Worm (Caenorhabditis elegans) whole organism, L2 larva: ENCODE data around the gene C15B12.3.

ENCODE experiments used
- C34F6.9 ChIP-seq: fragments of 150-350 bp; optimal IDR thresholded peaks from 2 replicates; lab custom pipeline; 2014; ENCODE audit warnings: missing biosample characterization, missing genetic modification characterization
- F13H6.1 ChIP-seq: sonication (generic microtip); optimal IDR thresholded peaks from 2 replicates; lab custom pipeline; 2016; ENCODE audit warnings: missing genetic modification characterization, missing compliant biosample characterization
- Y55F3AM.14 ChIP-seq: fragments of 200-800 bp; sonication (Bioruptor generic); optimal IDR thresholded peaks from 2 replicates; lab custom pipeline; 2018; ENCODE audit warnings: mild to moderate bottlenecking, missing genetic modification characterization, missing compliant biosample characterization
- ZK546.5 ChIP-seq: sonication (generic microtip); optimal IDR thresholded peaks from 2 replicates; lab custom pipeline; 2017; ENCODE audit warnings: missing biosample characterization, missing genetic modification characterization
- alr-1 ChIP-seq: fragments of 150-350 bp; optimal IDR thresholded peaks from 2 replicates; lab custom pipeline; 2014; ENCODE audit warnings: missing biosample characterization, missing genetic modification characterization
- ama-1 ChIP-seq: fragments of 150-350 bp; optimal IDR thresholded peaks from 2 replicates; lab custom pipeline; 2018; ENCODE audit warnings: inconsistent platforms
- ceh-16 ChIP-seq: fragments of 150-350 bp; optimal IDR thresholded peaks from 2 replicates; lab custom pipeline; 2014; ENCODE audit warnings: missing biosample characterization, missing genetic modification characterization
- ceh-82 ChIP-seq: fragments of 150-350 bp; optimal IDR thresholded peaks from 2 replicates; lab custom pipeline; 2014; ENCODE audit warnings: missing biosample characterization, missing genetic modification characterization
- crh-2 ChIP-seq: sonication (generic microtip); optimal IDR thresholded peaks from 2 replicates; lab custom pipeline; 2017; ENCODE audit warnings: missing biosample characterization, missing genetic modification characterization
- dmd-4 ChIP-seq: sonication (generic microtip); optimal IDR thresholded peaks from 2 replicates; lab custom pipeline; 2017; ENCODE audit warnings: missing biosample characterization, missing genetic modification characterization
- egl-27 ChIP-seq: sonication (generic microtip); optimal IDR thresholded peaks from 3 replicates; lab custom pipeline; 2017; ENCODE audit warnings: missing biosample characterization, missing genetic modification reagents, missing genetic modification characterization
- elt-1 ChIP-seq: fragments of 150-350 bp; optimal IDR thresholded peaks from 2 replicates; lab custom pipeline; 2014; ENCODE audit warnings: missing biosample characterization, missing genetic modification characterization
- elt-3 ChIP-seq: sonication (generic microtip); optimal IDR thresholded peaks from 2 replicates; lab custom pipeline; 2017; ENCODE audit warnings: missing biosample characterization, missing genetic modification characterization
- fos-1 ChIP-seq: fragments of 150-350 bp; optimal IDR thresholded peaks from 2 replicates; lab custom pipeline; 2014; ENCODE audit warnings: missing biosample characterization, missing genetic modification characterization
- gmeb-1 ChIP-seq: fragments of 150-350 bp; optimal IDR thresholded peaks from 2 replicates; lab custom pipeline; 2014; ENCODE audit warnings: missing biosample characterization, missing genetic modification characterization
- lin-11 ChIP-seq: fragments of 150-350 bp; sonication (generic microtip); optimal IDR thresholded peaks from 2 replicates; lab custom pipeline; 2014; ENCODE audit warnings: missing biosample characterization, missing genetic modification characterization, inconsistent platforms, mixed read lengths
- lin-13 ChIP-seq: fragments of 150-350 bp; optimal IDR thresholded peaks from 2 replicates; lab custom pipeline; 2014; ENCODE audit warnings: missing biosample characterization, missing genetic modification reagents, missing genetic modification characterization
- lsy-2 ChIP-seq, 2 experiments: fragments of 150-350 bp in 1 of 2; sonication (generic microtip) in 1 of 2; optimal IDR thresholded peaks; 2 replicates each; lab custom pipeline; 2014 to 2017; ENCODE audit warnings: missing biosample characterization in 2 of 2, missing genetic modification characterization in 2 of 2
- mab-5 ChIP-seq: fragments of 150-350 bp; optimal IDR thresholded peaks from 2 replicates; lab custom pipeline; 2014; ENCODE audit warnings: missing biosample characterization, missing genetic modification characterization
- mbf-1 ChIP-seq: sonication (generic microtip); optimal IDR thresholded peaks from 2 replicates; lab custom pipeline; 2017; ENCODE audit warnings: missing biosample characterization, missing genetic modification characterization
- mdl-1 ChIP-seq, 2 experiments: fragments of 150-350 bp in 1 of 2; sonication (generic microtip) in 1 of 2; optimal IDR thresholded peaks; 2 replicates each; lab custom pipeline; 2017; ENCODE audit warnings: missing biosample characterization in 2 of 2, missing genetic modification characterization in 2 of 2
- nhr-10 ChIP-seq: sonication (generic microtip); optimal IDR thresholded peaks from 2 replicates; lab custom pipeline; 2017; ENCODE audit warnings: missing biosample characterization, missing genetic modification characterization
- nhr-11 ChIP-seq: fragments of 150-350 bp; optimal IDR thresholded peaks from 2 replicates; lab custom pipeline; 2014; ENCODE audit warnings: missing biosample characterization, missing genetic modification characterization
- nhr-12 ChIP-seq: fragments of 150-350 bp; optimal IDR thresholded peaks from 2 replicates; lab custom pipeline; 2014; ENCODE audit warnings: missing biosample characterization, missing genetic modification characterization
- nhr-21 ChIP-seq: fragments of 150-350 bp; optimal IDR thresholded peaks from 2 replicates; lab custom pipeline; 2014; ENCODE audit warnings: missing biosample characterization, missing genetic modification characterization
- nhr-237 ChIP-seq: fragments of 150-350 bp; optimal IDR thresholded peaks from 2 replicates; lab custom pipeline; 2014; ENCODE audit warnings: missing biosample characterization, missing genetic modification characterization
- nhr-25 ChIP-seq: fragments of 150-350 bp; sonication (generic microtip); optimal IDR thresholded peaks from 3 replicates; lab custom pipeline; 2014; ENCODE audit warnings: missing biosample characterization, missing genetic modification characterization
- nhr-6 ChIP-seq: fragments of 150-350 bp; optimal IDR thresholded peaks from 2 replicates; lab custom pipeline; 2014; ENCODE audit warnings: missing biosample characterization, missing genetic modification characterization
- nhr-77 ChIP-seq: fragments of 150-350 bp; optimal IDR thresholded peaks from 2 replicates; lab custom pipeline; 2014; ENCODE audit warnings: missing biosample characterization, missing genetic modification characterization
- peb-1 ChIP-seq: fragments of 150-350 bp; optimal IDR thresholded peaks from 2 replicates; lab custom pipeline; 2014; ENCODE audit warnings: missing biosample characterization, missing genetic modification characterization
- sem-4 ChIP-seq: fragments of 150-350 bp; optimal IDR thresholded peaks from 2 replicates; lab custom pipeline; 2014; ENCODE audit warnings: missing biosample characterization, missing genetic modification reagents, missing genetic modification characterization
- skn-1 ChIP-seq: sonication (generic microtip); optimal IDR thresholded peaks from 2 replicates; lab custom pipeline; 2017; ENCODE audit warnings: missing biosample characterization, missing genetic modification characterization
- sma-9 ChIP-seq, 2 experiments: fragments of 150-350 bp in 1 of 2; sonication (generic microtip) in 1 of 2; optimal IDR thresholded peaks; 2 replicates each; lab custom pipeline; 2014 to 2016; ENCODE audit warnings: missing genetic modification characterization in 2 of 2, mild to moderate bottlenecking in 1 of 2, missing biosample characterization in 1 of 2, missing compliant biosample characterization in 1 of 2, missing genetic modification reagents in 1 of 2, moderate library complexity in 1 of 2
- unc-39 ChIP-seq: fragments of 150-350 bp; optimal IDR thresholded peaks from 2 replicates; lab custom pipeline; 2014; ENCODE audit warnings: missing biosample characterization, missing genetic modification characterization
- unc-55 ChIP-seq: fragments of 150-350 bp; sonication (generic microtip); optimal IDR thresholded peaks from 3 replicates; lab custom pipeline; 2014; ENCODE audit warnings: missing biosample characterization, missing genetic modification reagents, missing genetic modification characterization
- unc-62 ChIP-seq: fragments of 150-350 bp; optimal IDR thresholded peaks from 2 replicates; lab custom pipeline; 2014; ENCODE audit warnings: missing biosample characterization, missing genetic modification reagents, missing genetic modification characterization
- zag-1 ChIP-seq: fragments of 150-350 bp; optimal IDR thresholded peaks from 2 replicates; lab custom pipeline; 2014; ENCODE audit warnings: missing biosample characterization, missing genetic modification characterization
- ztf-1 ChIP-seq: fragments of 200-800 bp; sonication (Bioruptor generic); conservative IDR thresholded peaks from 2 replicates; pipeline ENCODE4 v1.3.6; 2022; ENCODE audit warnings: missing genetic modification characterization, missing compliant biosample characterization
- ztf-11 ChIP-seq: sonication (generic microtip); optimal IDR thresholded peaks from 2 replicates; lab custom pipeline; 2017; ENCODE audit warnings: missing biosample characterization, missing genetic modification characterization
- ztf-4 ChIP-seq: fragments of 150-350 bp; optimal IDR thresholded peaks from 2 replicates; lab custom pipeline; 2014; ENCODE audit warnings: missing biosample characterization, missing genetic modification characterization

C15B12.3 gene

DNA sequence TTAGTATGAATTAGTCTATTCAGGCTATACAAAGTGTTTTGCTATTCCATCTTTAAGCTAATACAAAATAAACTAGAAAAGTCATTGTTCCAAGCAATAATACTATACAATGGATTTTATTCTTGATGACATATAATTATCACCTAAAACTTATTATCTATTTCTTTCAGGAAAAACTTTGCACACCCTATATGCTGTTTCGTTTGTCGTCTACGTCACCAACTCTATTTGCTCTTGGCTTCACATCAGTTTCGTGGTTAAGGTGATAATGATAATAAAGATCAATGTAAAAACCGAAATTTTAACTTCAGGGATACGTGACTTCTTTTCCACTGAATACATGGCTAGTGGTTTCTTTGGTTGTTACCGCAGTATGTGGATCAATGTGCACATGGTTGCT is 4.9 kb downstream of the C15B12.3 start:
- TF ChIP-seq peb-1 (tag; lab: Kevin White, UChicago) (no peak), F13H6.1 (tag; lab: Kevin White, UChicago) (no peak), nhr-10 (tag; lab: Kevin White, UChicago) (no peak), sma-9 (GFP tag; optimal IDR thresholded peaks at IDR 0.05; lab: Kevin White, UChicago) (peak; percentile 34), sma-9 (tag; optimal IDR thresholded peaks at IDR 0.05; lab: Kevin White, UChicago) (no peak), crh-2 (no peak), nhr-11 (tag; lab: Kevin White, UChicago) (no peak), fos-1 (tag; lab: Kevin White, UChicago) (peak; percentile 55), nhr-12 (no peak), lin-11 (tag; lab: Kevin White, UChicago) (no peak), gmeb-1 (tag; lab: Kevin White, UChicago) (no peak), mab-5 (tag; lab: Kevin White, UChicago) (no peak), C34F6.9 (tag; lab: Kevin White, UChicago) (no peak), nhr-21 (tag; lab: Kevin White, UChicago) (no peak), ztf-1 (GFP tag; lab: Robert Waterston, UW) (no peak)

DNA sequence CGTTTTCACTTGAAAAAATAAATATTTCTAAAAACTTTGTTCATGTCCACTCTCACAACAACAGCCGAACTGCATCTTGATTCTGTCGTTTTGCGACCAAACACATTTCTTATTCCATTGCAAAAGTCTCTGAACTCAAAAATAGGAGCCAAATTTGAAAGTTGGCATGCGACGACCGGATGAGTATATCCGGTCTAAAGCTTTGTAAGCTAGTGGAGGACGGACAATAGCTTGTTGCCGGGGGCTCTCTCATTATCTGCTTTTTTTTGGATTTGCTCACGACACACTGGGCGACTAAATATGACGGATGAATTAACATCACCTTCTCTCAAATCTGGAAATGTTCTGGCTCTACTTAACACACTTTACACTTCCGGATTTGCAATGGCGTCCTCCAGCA is 5.6 kb downstream of the C15B12.3 start, which contains the start of gene K04E7.1:
Gene K04E7.1, plus strand, starts transcription at position 301 of the 400 bp plus-strand sequence.
- TF ChIP-seq ztf-4 (tag; lab: Kevin White, UChicago) (no peak), lin-11 (tag; lab: Kevin White, UChicago) (no peak), unc-62 (GFP tag; lab: Kevin White, UChicago) (no peak), mdl-1 (tag; optimal IDR thresholded peaks at IDR 0.05; lab: Kevin White, UChicago) (no peak), sma-9 (GFP tag; optimal IDR thresholded peaks at IDR 0.05; lab: Kevin White, UChicago) (no peak), sma-9 (tag; optimal IDR thresholded peaks at IDR 0.05; lab: Kevin White, UChicago) (no peak), zag-1 (tag; lab: Kevin White, UChicago) (no peak), ceh-16 (tag; lab: Kevin White, UChicago) (no peak), unc-39 (tag; lab: Kevin White, UChicago) (no peak), C34F6.9 (tag; lab: Kevin White, UChicago) (no peak), nhr-6 (no peak), skn-1 (no peak), nhr-12 (no peak)

DNA sequence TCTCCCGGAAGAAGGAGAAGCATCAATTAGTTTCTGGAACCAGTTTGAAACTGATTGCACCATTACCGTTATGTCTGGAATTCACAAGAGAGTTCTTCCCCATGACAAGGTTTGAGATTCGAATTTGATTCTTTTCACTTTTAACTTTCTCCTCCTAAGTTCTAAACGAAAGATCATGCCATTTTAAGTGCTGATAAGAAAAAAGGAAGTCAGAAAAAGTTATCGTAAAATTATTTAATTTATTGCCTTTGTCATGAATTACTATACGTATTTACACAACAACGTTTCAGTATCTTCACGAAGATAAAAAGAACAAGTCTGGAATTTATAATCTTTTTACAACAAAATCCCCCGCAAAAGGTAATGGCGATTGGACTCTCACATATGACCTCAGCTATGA is 7.2 kb downstream of the C15B12.3 start:
- peak; percentile 5 for TF ChIP-seq crh-2
- TF ChIP-seq nhr-12 = no peak
- TF ChIP-seq fos-1 (tag; lab: Kevin White, UChicago) = peak; percentile 44

DNA sequence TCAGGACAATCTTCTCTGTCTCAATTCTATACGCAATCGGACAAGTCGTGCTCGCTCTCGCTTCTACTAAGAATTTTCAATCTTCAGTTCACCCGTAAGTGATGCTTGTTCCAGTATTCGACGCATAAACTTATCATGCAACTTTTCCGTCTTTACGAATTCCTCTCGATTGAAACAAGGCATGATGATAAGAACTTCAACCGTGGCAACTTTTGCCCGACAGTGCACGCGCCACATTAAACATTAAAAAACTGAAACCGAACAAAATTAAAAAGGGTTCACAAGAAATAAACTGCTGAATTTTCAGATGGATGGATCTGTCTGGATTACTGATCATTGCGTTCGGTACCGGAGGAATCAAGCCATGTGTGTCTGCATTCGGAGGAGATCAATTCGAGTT is 8.9 kb downstream of the C15B12.3 start:
- no peak for TF ChIP-seq ceh-16 (tag; lab: Kevin White, UChicago)
- TF ChIP-seq fos-1 (tag; lab: Kevin White, UChicago) = peak; percentile 29
- TF ChIP-seq, all 48 proteins: peak for 1

DNA sequence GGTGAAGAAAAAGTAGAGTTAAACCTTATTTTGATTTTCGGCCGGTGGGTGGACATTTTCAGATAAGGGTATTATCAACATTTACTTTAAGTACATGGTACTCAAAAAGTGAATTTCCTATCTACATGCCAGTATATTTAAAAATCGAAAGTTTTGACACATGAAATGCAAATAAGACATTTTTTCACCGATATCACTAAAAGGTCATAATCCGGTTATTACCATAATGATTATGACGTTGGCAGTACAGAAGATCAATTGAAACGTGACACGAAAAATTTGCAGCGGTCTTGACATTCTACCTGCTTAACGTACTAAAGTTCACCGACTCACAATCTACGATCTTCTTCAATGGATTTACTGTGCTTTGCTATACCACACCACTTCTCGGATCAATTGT is 9.4 kb downstream of the C15B12.3 start:
- TF ChIP-seq gmeb-1 (tag; lab: Kevin White, UChicago) = peak; percentile 17
- no peak for TF ChIP-seq ceh-82 (tag; lab: Kevin White, UChicago)
- no peak for TF ChIP-seq nhr-77
- peak; percentile 9 for TF ChIP-seq sma-9 (GFP tag; optimal IDR thresholded peaks at IDR 0.05; lab: Kevin White, UChicago)
- TF ChIP-seq sma-9 (tag; optimal IDR thresholded peaks at IDR 0.05; lab: Kevin White, UChicago) = no peak
- TF ChIP-seq F13H6.1 (tag; lab: Kevin White, UChicago) = no peak

DNA sequence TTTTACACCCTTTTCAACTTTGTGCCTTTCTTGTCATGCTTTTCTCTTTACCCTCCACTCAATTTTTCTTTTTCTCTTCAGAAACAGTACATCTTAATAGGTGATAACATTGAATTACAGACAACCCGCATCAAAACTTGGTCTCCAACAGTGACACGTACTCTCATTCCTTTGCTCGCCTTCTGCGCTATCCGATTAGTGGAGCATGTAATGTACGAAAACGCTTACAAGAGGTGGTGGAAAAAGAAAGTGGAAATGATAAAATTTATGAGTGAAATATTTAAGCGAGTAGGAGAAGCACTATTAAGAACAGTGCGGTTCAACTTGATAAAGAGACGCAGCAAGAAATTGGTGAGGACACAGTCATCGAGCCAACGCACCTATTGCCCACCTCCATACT is 10.8 kb downstream of the C15B12.3 start, which contains the start of gene pept-1:
Gene pept-1, plus strand, starts transcription at position 306 of the 400 bp plus-strand sequence.
- no peak for TF ChIP-seq Y55F3AM.14 (GFP tag; lab: Kevin White, UChicago)
- TF ChIP-seq lin-11 (tag; lab: Kevin White, UChicago) = no peak
- TF ChIP-seq nhr-77 = no peak
- no peak for TF ChIP-seq peb-1 (tag; lab: Kevin White, UChicago)
- no peak for TF ChIP-seq unc-55 (GFP tag; lab: Kevin White, UChicago)
- TF ChIP-seq F13H6.1 (tag; lab: Kevin White, UChicago) = peak; percentile 63
- TF ChIP-seq sem-4 (tag; lab: Kevin White, UChicago) = no peak
- no peak for TF ChIP-seq nhr-21 (tag; lab: Kevin White, UChicago)
- peak; percentile 44 for TF ChIP-seq egl-27 (tag; lab: Kevin White, UChicago)
- no peak for TF ChIP-seq ZK546.5 (tag; lab: Kevin White, UChicago)
- TF ChIP-seq elt-1 = no peak
- TF ChIP-seq ama-1 (lab: Kevin White, UChicago) = no peak
- TF ChIP-seq mbf-1 = no peak
- TF ChIP-seq lsy-2 (tag; optimal IDR thresholded peaks at IDR 0.05; lab: Kevin White, UChicago) = no peak
- no peak for TF ChIP-seq ztf-11
- no peak for TF ChIP-seq nhr-237 (tag; lab: Kevin White, UChicago)
- no peak for TF ChIP-seq ceh-16 (tag; lab: Kevin White, UChicago)
- TF ChIP-seq skn-1 = no peak
- TF ChIP-seq nhr-6 = no peak
- no peak for TF ChIP-seq dmd-4 (tag; lab: Kevin White, UChicago)
- no peak for TF ChIP-seq lin-13
- no peak for TF ChIP-seq zag-1 (tag; lab: Kevin White, UChicago)
- no peak for TF ChIP-seq mab-5 (tag; lab: Kevin White, UChicago)
- no peak for TF ChIP-seq elt-3 (tag; lab: Kevin White, UChicago)
- no peak for TF ChIP-seq nhr-25 (tag; lab: Kevin White, UChicago)
- no peak for TF ChIP-seq alr-1
- TF ChIP-seq fos-1 (tag; lab: Kevin White, UChicago) = peak; percentile 92
- TF ChIP-seq gmeb-1 (tag; lab: Kevin White, UChicago) = peak; percentile 46
- no peak for TF ChIP-seq ztf-1 (GFP tag; lab: Robert Waterston, UW)
- peak; percentile 68 for TF ChIP-seq sma-9 (GFP tag; optimal IDR thresholded peaks at IDR 0.05; lab: Kevin White, UChicago)
- TF ChIP-seq sma-9 (tag; optimal IDR thresholded peaks at IDR 0.05; lab: Kevin White, UChicago) = no peak
